Worm (Caenorhabditis elegans) whole organism, young adult: ENCODE measurements around the gene ugt-57.

Source experiments
- B0261.1 ChIP-seq: sonication (generic microtip); optimal IDR thresholded peaks from 2 replicates; lab custom pipeline; 2016; ENCODE audit warnings: mild to moderate bottlenecking, missing genetic modification characterization, moderate library complexity, missing compliant biosample characterization
- F23B12.7 ChIP-seq: sonication (generic microtip); optimal IDR thresholded peaks from 2 replicates; lab custom pipeline; 2017; ENCODE audit warnings: missing genetic modification characterization, mild to moderate bottlenecking, missing compliant biosample characterization, antibody characterized with exemption, moderate library complexity; ENCODE audit not compliant: insufficient read depth
- F37B4.10 ChIP-seq: fragments of 200-800 bp; sonication (Bioruptor generic); IDR thresholded peaks from 2 replicates; pipeline ENCODE4 v1.3.6; 2022; ENCODE audit warnings: missing genetic modification characterization, missing compliant biosample characterization
- F39B2.1 ChIP-seq: fragments of 200-800 bp; sonication (Bioruptor generic); IDR thresholded peaks from 2 replicates; pipeline ENCODE4 v1.3.6; 2022; ENCODE audit warnings: missing genetic modification reagents, missing genetic modification characterization, missing compliant biosample characterization
- F55B11.4 ChIP-seq: sonication (generic microtip); optimal IDR thresholded peaks from 2 replicates; lab custom pipeline; 2016; ENCODE audit warnings: missing compliant biosample characterization, missing genetic modification characterization, borderline replicate concordance; ENCODE audit not compliant: insufficient read depth
- T26A5.8 ChIP-seq: sonication (generic microtip); optimal IDR thresholded peaks from 2 replicates; lab custom pipeline; 2016; ENCODE audit warnings: missing genetic modification characterization, missing compliant biosample characterization
- Y67H2A.10 ChIP-seq: fragments of 200-800 bp; sonication (Bioruptor generic); conservative IDR thresholded peaks from 2 replicates; pipeline ENCODE4 v1.3.6; 2022; ENCODE audit warnings: missing genetic modification reagents, missing genetic modification characterization, missing compliant biosample characterization
- Y95B8A.8 ChIP-seq: fragments of 200-800 bp; sonication (Bioruptor generic); IDR thresholded peaks from 2 replicates; pipeline ENCODE4 v1.3.6; 2022; ENCODE audit warnings: missing genetic modification reagents, missing genetic modification characterization, missing compliant biosample characterization
- atf-7 ChIP-seq: sonication (generic microtip); optimal IDR thresholded peaks from 2 replicates; lab custom pipeline; 2017; ENCODE audit warnings: mild to moderate bottlenecking, missing genetic modification characterization, missing compliant biosample characterization
- attf-5 ChIP-seq: fragments of 200-800 bp; sonication (Bioruptor generic); optimal IDR thresholded peaks from 2 replicates; lab custom pipeline; 2018; ENCODE audit warnings: mild to moderate bottlenecking, missing genetic modification characterization, missing compliant biosample characterization
- attf-6 ChIP-seq: fragments of 200-800 bp; sonication (Bioruptor generic); IDR thresholded peaks from 2 replicates; pipeline ENCODE4 v1.3.6; 2022; ENCODE audit warnings: missing genetic modification reagents, missing genetic modification characterization, missing compliant biosample characterization
- cebp-1 ChIP-seq, 2 experiments: fragments of 200-800 bp in 1 of 2; sonication (Bioruptor generic) in 1 of 2; sonication (generic microtip) in 1 of 2; IDR thresholded peaks in 1 of 2; optimal IDR thresholded peaks in 1 of 2; 2 replicates each; pipeline versions ENCODE4 v1.3.6 to Lab custom; 2017 to 2022; ENCODE audit warnings: missing compliant biosample characterization in 2 of 2, missing genetic modification characterization in 2 of 2, mild to moderate bottlenecking in 1 of 2, missing genetic modification reagents in 1 of 2, moderate library complexity in 1 of 2
- ceh-100 ChIP-seq: fragments of 200-800 bp; sonication (Bioruptor generic); IDR thresholded peaks from 2 replicates; pipeline ENCODE4 v1.3.6; 2022; ENCODE audit warnings: missing genetic modification reagents, missing genetic modification characterization, missing compliant biosample characterization
- ceh-40 ChIP-seq: fragments of 200-800 bp; sonication (Bioruptor generic); IDR thresholded peaks from 2 replicates; pipeline ENCODE4 v1.3.6; 2022; ENCODE audit warnings: missing genetic modification characterization, missing compliant biosample characterization
- ceh-91 ChIP-seq: fragments of 200-800 bp; sonication (Bioruptor generic); IDR thresholded peaks from 2 replicates; pipeline ENCODE4 v1.3.6; 2022; ENCODE audit warnings: missing genetic modification reagents, missing genetic modification characterization, missing compliant biosample characterization
- dox-1 ChIP-seq: fragments of 200-800 bp; sonication (Bioruptor generic); IDR thresholded peaks from 2 replicates; pipeline ENCODE4 v1.3.6; 2022; ENCODE audit warnings: missing genetic modification reagents, missing genetic modification characterization, missing compliant biosample characterization
- egrh-3 ChIP-seq: fragments of 200-800 bp; sonication (Bioruptor generic); IDR thresholded peaks from 2 replicates; pipeline ENCODE4 v1.3.6; 2022; ENCODE audit warnings: missing genetic modification reagents, missing genetic modification characterization, missing compliant biosample characterization
- ets-4 ChIP-seq: fragments of 200-800 bp; sonication (Bioruptor generic); optimal IDR thresholded peaks from 2 replicates; lab custom pipeline; 2018; ENCODE audit warnings: mild to moderate bottlenecking, missing genetic modification characterization, missing compliant biosample characterization
- hmg-20 ChIP-seq: fragments of 200-800 bp; sonication (Bioruptor generic); IDR thresholded peaks from 2 replicates; pipeline ENCODE4 v1.3.6; 2022; ENCODE audit warnings: missing genetic modification reagents, missing genetic modification characterization, missing compliant biosample characterization
- lag-1 ChIP-seq: fragments of 200-800 bp; sonication (Bioruptor generic); IDR thresholded peaks from 2 replicates; pipeline ENCODE4 v1.3.6; 2022; ENCODE audit warnings: missing genetic modification reagents, missing genetic modification characterization, missing compliant biosample characterization
- lin-35 ChIP-seq, 3 experiments: fragments of 150-350 bp in 2 of 3; sonication (generic microtip) in 1 of 3; optimal IDR thresholded peaks; 2 replicates each; lab custom pipeline; 2014 to 2018; ENCODE audit warnings: missing biosample characterization in 3 of 3, missing genetic modification characterization in 3 of 3, missing genetic modification reagents in 3 of 3
- lin-40 ChIP-seq: sonication (generic microtip); optimal IDR thresholded peaks from 2 replicates; lab custom pipeline; 2016; ENCODE audit warnings: missing genetic modification characterization, mild to moderate bottlenecking, missing compliant biosample characterization, missing genotype, missing genetic modification reagents
- lsl-1 ChIP-seq: fragments of 200-800 bp; sonication (Bioruptor generic); optimal IDR thresholded peaks from 2 replicates; lab custom pipeline; 2018; ENCODE audit warnings: mild to moderate bottlenecking, missing genetic modification characterization, moderate library complexity, missing compliant biosample characterization
- madf-8 ChIP-seq: fragments of 200-800 bp; sonication (Bioruptor generic); conservative IDR thresholded peaks from 2 replicates; pipeline ENCODE4 v1.3.6; 2022; ENCODE audit warnings: missing genetic modification reagents, missing genetic modification characterization, missing compliant biosample characterization
- nfyb-1 ChIP-seq: fragments of 200-800 bp; sonication (Bioruptor generic); IDR thresholded peaks from 2 replicates; pipeline ENCODE4 v1.3.6; 2022; ENCODE audit warnings: missing genetic modification reagents, missing genetic modification characterization, missing compliant biosample characterization
- nhr-27 ChIP-seq: fragments of 200-800 bp; sonication (Bioruptor generic); optimal IDR thresholded peaks from 2 replicates; lab custom pipeline; 2018; ENCODE audit warnings: mild to moderate bottlenecking, missing genetic modification characterization, moderate library complexity, missing compliant biosample characterization
- repo-1 ChIP-seq: sonication (generic microtip); optimal IDR thresholded peaks from 2 replicates; lab custom pipeline; 2017; ENCODE audit warnings: mild to moderate bottlenecking, missing genetic modification characterization, missing compliant biosample characterization
- snpc-1.1 ChIP-seq: sonication (generic microtip); optimal IDR thresholded peaks from 2 replicates; lab custom pipeline; 2017; ENCODE audit warnings: missing genetic modification characterization, mild to moderate bottlenecking, missing compliant biosample characterization, antibody characterized with exemption, moderate library complexity, missing genotype, missing genetic modification reagents; ENCODE audit not compliant: insufficient read depth
- snpc-3.4 ChIP-seq: sonication (generic microtip); optimal IDR thresholded peaks from 2 replicates; lab custom pipeline; 2017; ENCODE audit warnings: missing genetic modification characterization, mild to moderate bottlenecking, missing compliant biosample characterization, antibody characterized with exemption, moderate library complexity, missing genotype, missing genetic modification reagents
- tbx-9 ChIP-seq: sonication (generic microtip); optimal IDR thresholded peaks from 2 replicates; lab custom pipeline; 2016; ENCODE audit warnings: borderline replicate concordance, missing genetic modification characterization, inconsistent platforms, missing compliant biosample characterization
- zfh-2 ChIP-seq: fragments of 200-800 bp; sonication (Bioruptor generic); conservative IDR thresholded peaks from 2 replicates; pipeline ENCODE4 v1.3.6; 2022; ENCODE audit warnings: missing genetic modification reagents, missing genetic modification characterization, missing compliant biosample characterization
- ztf-22 ChIP-seq: fragments of 200-800 bp; sonication (Bioruptor generic); optimal IDR thresholded peaks from 2 replicates; lab custom pipeline; 2018; ENCODE audit warnings: mild to moderate bottlenecking, missing genetic modification characterization, moderate library complexity, missing compliant biosample characterization
- ztf-28 ChIP-seq: fragments of 200-800 bp; sonication (Bioruptor generic); IDR thresholded peaks from 2 replicates; pipeline ENCODE4 v1.3.6; 2022; ENCODE audit warnings: missing genetic modification reagents, missing genetic modification characterization, missing compliant biosample characterization
- ztf-3 ChIP-seq: fragments of 200-800 bp; sonication (Bioruptor generic); optimal IDR thresholded peaks from 2 replicates; lab custom pipeline; 2018; ENCODE audit warnings: mild to moderate bottlenecking, missing genetic modification characterization, missing compliant biosample characterization
- ztf-6 ChIP-seq: fragments of 200-800 bp; sonication (Bioruptor generic); IDR thresholded peaks from 2 replicates; pipeline ENCODE4 v1.3.6; 2022; ENCODE audit warnings: missing genetic modification reagents, missing genetic modification characterization, missing compliant biosample characterization

ugt-57 gene

DNA sequence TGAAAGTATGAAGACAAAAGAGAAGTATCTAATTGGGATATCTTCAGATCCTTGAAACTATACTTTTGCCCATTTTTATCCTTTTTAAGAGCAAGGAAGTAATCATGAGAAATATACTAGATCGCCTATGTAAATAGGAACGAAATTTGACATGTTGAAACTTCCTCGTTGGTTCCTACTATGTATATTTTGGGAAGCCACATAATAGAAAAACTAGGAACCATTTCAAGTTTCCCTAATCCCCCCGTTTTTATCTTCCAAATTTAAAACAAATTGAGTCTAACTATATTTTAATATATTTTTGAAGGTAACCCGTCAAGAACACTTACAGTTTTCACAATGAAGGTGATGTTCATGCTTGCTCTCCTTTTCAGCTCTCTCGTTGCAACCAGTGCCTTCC is 37.3 kb downstream of the ugt-57 start, which contains the start of gene flp-26:
Gene flp-26 (plus strand): TSS at position 301 of the 400 bp plus-strand sequence.
- TF ChIP-seq attf-6 (GFP tag; lab: Robert Waterston, UW) (no peak), hmg-20 (no peak), F23B12.7 (no peak), repo-1 (tag; lab: Kevin White, UChicago) (no peak), lin-35 (GFP tag; optimal IDR thresholded peaks at IDR 0.05; lab: Kevin White, UChicago) (no peak), ceh-40 (GFP tag; lab: Robert Waterston, UW) (no peak), ceh-100 (GFP tag; lab: Robert Waterston, UW) (no peak), cebp-1 (GFP tag; IDR thresholded peaks at IDR 0.05; lab: Robert Waterston, UW) (no peak), cebp-1 (tag; optimal IDR thresholded peaks at IDR 0.05; lab: Kevin White, UChicago) (no peak), ztf-6 (GFP tag; lab: Robert Waterston, UW) (no peak), lag-1 (GFP tag; lab: Robert Waterston, UW) (no peak), ztf-28 (no peak), snpc-1.1 (tag; lab: Kevin White, UChicago) (no peak), lsl-1 (GFP tag; lab: Kevin White, UChicago) (no peak), attf-5 (GFP tag; lab: Kevin White, UChicago) (no peak), ztf-22 (GFP tag; lab: Kevin White, UChicago) (no peak), lin-40 (tag; lab: Kevin White, UChicago) (no peak), ceh-91 (GFP tag; lab: Robert Waterston, UW) (no peak), egrh-3 (GFP tag; lab: Robert Waterston, UW) (no peak), madf-8 (GFP tag; lab: Robert Waterston, UW) (no peak), F37B4.10 (GFP tag; lab: Robert Waterston, UW) (no peak)

DNA sequence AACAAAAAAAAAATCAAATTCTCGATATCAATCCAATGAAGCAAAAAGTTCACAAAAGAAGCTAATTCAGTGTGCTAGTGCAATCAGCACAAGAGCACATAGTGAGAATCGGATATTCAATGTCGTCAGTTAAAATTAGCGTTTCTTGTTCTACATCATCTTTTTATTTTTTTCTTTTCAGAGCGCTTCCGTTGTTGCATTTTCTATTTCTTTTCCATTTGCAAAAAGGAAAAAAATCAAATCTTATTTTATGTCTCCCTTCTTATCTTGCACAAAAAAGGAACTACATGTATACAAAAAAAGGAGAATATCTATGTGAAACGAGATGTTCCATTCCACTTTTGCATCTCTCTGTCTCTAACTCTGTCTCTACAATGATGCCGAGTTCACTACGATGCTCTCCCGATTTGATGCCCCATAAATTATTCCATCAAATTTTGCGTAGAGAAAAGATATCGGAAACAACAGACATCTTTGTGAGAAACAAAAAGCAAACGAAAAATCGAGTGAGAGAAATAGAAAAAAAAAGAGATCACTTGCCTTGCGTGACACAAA is 42.3 kb downstream of the ugt-57 start:
- TF ChIP-seq ets-4 (GFP tag; lab: Kevin White, UChicago) = no peak
- no peak for TF ChIP-seq T26A5.8 (tag; lab: Kevin White, UChicago)
- TF ChIP-seq, all 124 proteins: peak for 0

DNA sequence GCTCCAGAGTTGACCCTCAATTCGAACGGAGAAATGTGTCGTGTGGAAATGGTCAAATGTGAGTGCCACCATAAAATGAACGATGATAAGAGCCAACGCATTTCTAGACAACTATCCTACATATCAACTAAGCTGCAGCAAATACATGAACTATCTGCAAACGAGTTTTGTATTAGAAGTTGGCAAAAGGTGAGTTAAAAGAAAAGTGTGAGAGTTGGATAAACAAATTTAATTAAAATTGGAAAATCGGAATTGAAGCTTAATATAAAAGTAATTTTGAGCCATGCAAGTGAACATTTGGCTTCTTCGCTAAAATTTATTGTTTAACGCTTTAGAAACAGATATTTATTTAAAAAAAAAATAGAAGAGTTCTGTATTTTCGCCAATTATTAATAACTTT is 44.4 kb downstream of the ugt-57 start, which contains the start of gene cest-19:
Gene cest-19 (minus strand): TSS at position 101 of the 400 bp plus-strand sequence.
- TF ChIP-seq F55B11.4 (tag; lab: Kevin White, UChicago) (no peak), F39B2.1 (GFP tag; lab: Robert Waterston, UW) (no peak), ztf-3 (GFP tag; lab: Kevin White, UChicago) (no peak), zfh-2 (GFP tag; lab: Robert Waterston, UW) (no peak), ceh-40 (GFP tag; lab: Robert Waterston, UW) (no peak), ztf-28 (no peak), atf-7 (tag; lab: Kevin White, UChicago) (no peak), dox-1 (GFP tag; lab: Robert Waterston, UW) (no peak), Y67H2A.10 (no peak), nhr-27 (tag; lab: Kevin White, UChicago) (no peak), nfyb-1 (no peak), snpc-3.4 (tag; lab: Kevin White, UChicago) (no peak), madf-8 (GFP tag; lab: Robert Waterston, UW) (no peak), tbx-9 (no peak), Y95B8A.8 (GFP tag; lab: Robert Waterston, UW) (no peak), B0261.1 (tag; lab: Kevin White, UChicago) (no peak), lin-35 (GFP tag; optimal IDR thresholded peaks at IDR 0.05; lab: Kevin White, UChicago) (no peak)
